Worm (Caenorhabditis elegans) whole organism, early embryonic: ENCODE data around the gene srbc-66.

ENCODE experiments used
- ama-1 ChIP-seq: fragments of 150-350 bp; optimal IDR thresholded peaks from 2 replicates; lab custom pipeline; 2014
- ceh-36 ChIP-seq: sonication (generic microtip); optimal IDR thresholded peaks from 2 replicates; lab custom pipeline; 2016; ENCODE audit warnings: missing genetic modification characterization, inconsistent platforms, missing compliant biosample characterization
- ets-7 ChIP-seq: sonication (generic microtip); optimal IDR thresholded peaks from 2 replicates; lab custom pipeline; 2016; ENCODE audit warnings: missing genotype, missing genetic modification characterization, missing compliant biosample characterization
- flt-1 ChIP-seq: fragments of 200-800 bp; sonication (Bioruptor generic); IDR thresholded peaks from 2 replicates; pipeline ENCODE4 v1.3.6; 2022; ENCODE audit warnings: missing genetic modification characterization, missing compliant biosample characterization
- hmbx-1 ChIP-seq: sonication (generic microtip); optimal IDR thresholded peaks from 2 replicates; lab custom pipeline; 2016; ENCODE audit warnings: mild to moderate bottlenecking, missing genetic modification characterization, missing compliant biosample characterization
- hnd-1 ChIP-seq: sonication (generic microtip); optimal IDR thresholded peaks from 2 replicates; lab custom pipeline; 2016; ENCODE audit warnings: missing genetic modification characterization, missing compliant biosample characterization
- pes-1 ChIP-seq: fragments of 200-800 bp; sonication (Bioruptor generic); IDR thresholded peaks from 2 replicates; pipeline ENCODE4 v1.3.6; 2022; ENCODE audit warnings: missing genetic modification reagents, missing genetic modification characterization, missing compliant biosample characterization
- scrt-1 ChIP-seq: fragments of 200-800 bp; sonication (Bioruptor generic); IDR thresholded peaks from 2 replicates; pipeline ENCODE4 v1.3.6; 2022; ENCODE audit warnings: missing genetic modification characterization, missing compliant biosample characterization
- tbx-11 ChIP-seq: fragments of 200-800 bp; sonication (Bioruptor generic); IDR thresholded peaks from 2 replicates; pipeline ENCODE4 v1.3.6; 2022; ENCODE audit warnings: missing genetic modification characterization, missing compliant biosample characterization
- tbx-37 ChIP-seq: fragments of 200-800 bp; sonication (Bioruptor generic); conservative IDR thresholded peaks from 2 replicates; pipeline ENCODE4 v1.3.6; 2022; ENCODE audit warnings: missing genetic modification reagents, missing genetic modification characterization, missing compliant biosample characterization

ce11 chrV:3507691-3508090, 22.8 kb upstream of the srbc-66 start, which contains the start of gene str-225:
- TF ChIP-seq flt-1 (no peak), ets-7 (no peak), hnd-1 (no peak), ama-1 (lab: Kevin White, UChicago) (no peak), hmbx-1 (no peak), pes-1 (GFP tag; lab: Robert Waterston, UW) (no peak), tbx-11 (no peak), tbx-37 (no peak), scrt-1 (GFP tag; lab: Robert Waterston, UW) (no peak), ceh-36 (no peak)
